Worm (Caenorhabditis elegans): ENCODE results near the gene C27D9.2.

ce11 chrII:4747697-4748096 is 9.0 kb downstream of the C27D9.2 start:
- TF ChIP-seq tbx-11 (GFP tag; IDR thresholded peaks at IDR 0.05): no peak
- no peak for TF ChIP-seq flt-1 (GFP tag; IDR thresholded peaks at IDR 0.05)
- no peak for TF ChIP-seq ama-1 (optimal IDR thresholded peaks at IDR 0.05)
- TF ChIP-seq F13C5.2 (tag; optimal IDR thresholded peaks at IDR 0.05): no peak
- TF ChIP-seq hmbx-1 (tag; optimal IDR thresholded peaks at IDR 0.05): no peak
- no peak for TF ChIP-seq B0310.2 (tag; optimal IDR thresholded peaks at IDR 0.05)
- TF ChIP-seq ceh-13 (GFP tag; optimal IDR thresholded peaks at IDR 0.05): no peak
- no peak for TF ChIP-seq aly-1 (tag; optimal IDR thresholded peaks at IDR 0.05)
- no peak for TF ChIP-seq ceh-36 (tag; optimal IDR thresholded peaks at IDR 0.05)
